Worm (Caenorhabditis elegans) whole organism, L1 larva: Measurements from ENCODE around the gene srj-40.

Source experiments
- aly-2 ChIP-seq: fragments of 150-350 bp; optimal IDR thresholded peaks from 2 replicates; lab custom pipeline; 2014; ENCODE audit warnings: missing biosample characterization, missing genetic modification characterization
- ama-1 ChIP-seq: fragments of 150-350 bp; optimal IDR thresholded peaks from 2 replicates; lab custom pipeline; 2014
- nhr-28 ChIP-seq: fragments of 150-350 bp; optimal IDR thresholded peaks from 2 replicates; lab custom pipeline; 2014; ENCODE audit warnings: missing biosample characterization, missing genetic modification characterization
- snpc-4 ChIP-seq: fragments of 150-350 bp; optimal IDR thresholded peaks from 2 replicates; lab custom pipeline; 2014; ENCODE audit warnings: missing biosample characterization, missing genetic modification characterization
- zag-1 ChIP-seq: fragments of 150-350 bp; optimal IDR thresholded peaks from 2 replicates; lab custom pipeline; 2014; ENCODE audit warnings: missing biosample characterization, missing genetic modification characterization

DNA sequence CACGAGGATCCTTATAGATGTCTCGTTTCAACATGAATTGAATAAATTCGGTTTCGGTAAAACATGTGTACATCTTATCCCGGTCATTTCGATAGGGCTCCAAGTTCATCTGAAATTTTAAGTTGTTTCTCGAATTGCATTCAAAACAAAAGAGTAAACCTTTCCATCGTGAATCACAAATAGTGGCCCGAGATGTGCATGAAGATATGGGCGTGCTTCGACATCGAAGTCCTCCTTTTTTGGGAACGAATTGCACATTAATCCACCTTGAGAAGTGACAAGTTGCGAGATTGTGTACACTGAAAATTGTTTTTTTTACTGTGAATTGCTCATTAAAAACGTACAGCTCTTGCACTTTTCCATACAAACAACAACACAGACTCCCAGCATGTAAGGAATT, 45.5 kb upstream of the srj-40 start:
- TF ChIP-seq aly-2 (tag; lab: Kevin White, UChicago): no peak
- no peak for TF ChIP-seq snpc-4 (tag; lab: Kevin White, UChicago)
- no peak for TF ChIP-seq nhr-28 (tag; lab: Kevin White, UChicago)
- no peak for TF ChIP-seq zag-1 (tag; lab: Kevin White, UChicago)
- TF ChIP-seq ama-1: no peak
